Worm (Caenorhabditis elegans): ENCODE data around the gene oac-15.

oac-15 gene

DNA sequence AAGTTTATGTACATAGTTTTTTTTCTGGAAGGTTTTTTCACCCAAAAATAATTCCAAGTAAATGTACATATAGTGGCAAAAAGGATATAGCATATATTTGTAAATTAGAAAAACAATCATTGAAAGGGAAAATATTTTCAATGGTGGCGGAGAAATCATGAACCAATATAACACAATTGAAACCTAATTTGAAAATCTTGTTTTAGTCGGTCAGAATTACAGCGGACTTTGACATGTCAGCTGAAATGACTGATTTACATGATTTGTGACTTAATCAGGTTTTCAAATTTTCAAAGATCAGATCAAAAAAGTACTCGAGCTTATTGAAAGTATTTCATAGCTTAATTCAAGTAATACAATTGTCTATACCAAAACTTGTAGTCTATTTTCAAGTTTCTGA is 38.0 kb downstream of the oac-15 start, which contains the start of gene K05D4.9:
Gene K05D4.9, minus strand, starts transcription at position 101 of the 400 bp plus-strand sequence.
- no peak for TF ChIP-seq fkh-10 (GFP tag; optimal IDR thresholded peaks at IDR 0.05)
- no peak for TF ChIP-seq hlh-6 (tag; optimal IDR thresholded peaks at IDR 0.05)

DNA sequence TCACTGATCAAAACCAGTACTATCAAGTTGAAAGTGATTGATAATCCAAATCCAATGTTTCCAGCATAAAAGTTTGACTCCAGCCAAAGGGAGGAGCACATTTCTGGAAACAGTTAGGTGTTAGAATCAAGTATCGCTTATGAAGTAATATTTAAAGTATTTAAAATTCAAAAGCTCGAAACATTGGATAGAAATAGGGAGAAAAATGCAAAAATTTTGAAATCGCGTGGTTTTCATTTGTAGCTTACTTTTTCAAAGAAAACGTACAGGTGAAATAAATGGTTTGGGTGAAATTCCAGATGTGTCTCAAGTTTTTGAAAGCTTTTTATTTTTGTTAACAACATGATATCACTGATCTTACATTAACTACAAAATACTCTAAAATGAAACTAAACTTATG is 40.7 kb downstream of the oac-15 start, which contains the start of gene str-111:
Gene str-111, minus strand, starts transcription at position 101 of the 400 bp plus-strand sequence.
- no peak for TF ChIP-seq ceh-22 (tag; optimal IDR thresholded peaks at IDR 0.05)
- TF ChIP-seq mec-3 (tag; optimal IDR thresholded peaks at IDR 0.05; ENCODE audit: borderline replicate concordance): no peak
- TF ChIP-seq eyg-1 (tag; optimal IDR thresholded peaks at IDR 0.05): no peak
- no peak for TF ChIP-seq ceh-9 (tag; optimal IDR thresholded peaks at IDR 0.05)
- TF ChIP-seq ceh-30 (tag; optimal IDR thresholded peaks at IDR 0.05): no peak
- TF ChIP-seq ceh-45 (GFP tag; IDR thresholded peaks at IDR 0.05): no peak
- TF ChIP-seq ceh-18 (tag; optimal IDR thresholded peaks at IDR 0.05): no peak
- TF ChIP-seq ama-1 (optimal IDR thresholded peaks at IDR 0.05): no peak
- TF ChIP-seq pat-9 (tag; optimal IDR thresholded peaks at IDR 0.05): no peak
- no peak for TF ChIP-seq lim-6 (tag; optimal IDR thresholded peaks at IDR 0.05)

DNA sequence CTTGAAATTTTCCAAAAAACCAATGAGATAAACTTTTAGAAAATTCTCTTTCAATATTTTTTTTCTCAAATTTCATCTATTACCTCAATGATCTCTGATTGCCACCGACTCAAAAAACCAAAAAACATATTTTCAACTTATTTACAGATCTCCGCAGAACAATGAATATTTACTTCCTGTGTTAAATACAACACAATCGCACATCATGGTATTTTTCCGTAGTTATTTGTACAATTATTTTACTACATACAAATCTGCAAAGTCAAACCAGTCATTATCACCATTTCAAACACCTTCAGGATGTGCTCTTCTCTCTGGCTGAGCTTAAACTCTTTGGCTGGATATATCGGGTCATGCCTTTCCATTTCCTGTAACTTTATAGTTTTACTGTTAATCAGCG is 43.8 kb downstream of the oac-15 start, which contains the start of gene str-108:
Gene str-108, plus strand, starts transcription at position 301 of the 400 bp plus-strand sequence.
- TF ChIP-seq C38D4.7 (GFP tag; optimal IDR thresholded peaks at IDR 0.05): no peak
- TF ChIP-seq dve-1 (tag; optimal IDR thresholded peaks at IDR 0.05): no peak
- TF ChIP-seq unc-42 (tag; optimal IDR thresholded peaks at IDR 0.05): no peak
- TF ChIP-seq ref-2 (tag; optimal IDR thresholded peaks at IDR 0.05): no peak
- no peak for TF ChIP-seq nhr-11 (tag; optimal IDR thresholded peaks at IDR 0.05)
- TF ChIP-seq ceh-22 (tag; optimal IDR thresholded peaks at IDR 0.05): no peak
- no peak for TF ChIP-seq ceh-2 (tag; optimal IDR thresholded peaks at IDR 0.05)
- TF ChIP-seq eyg-1 (tag; optimal IDR thresholded peaks at IDR 0.05): no peak
- no peak for TF ChIP-seq ceh-31 (tag; optimal IDR thresholded peaks at IDR 0.05)
- TF ChIP-seq Y22D7AL.16 (tag; optimal IDR thresholded peaks at IDR 0.05): no peak
- TF ChIP-seq rnt-1 (tag; optimal IDR thresholded peaks at IDR 0.05): no peak
- no peak for TF ChIP-seq sdc-2 (tag; optimal IDR thresholded peaks at IDR 0.05)
- no peak for TF ChIP-seq hlh-8 (tag; optimal IDR thresholded peaks at IDR 0.05)
- TF ChIP-seq hlh-6 (tag; optimal IDR thresholded peaks at IDR 0.05): no peak
- no peak for TF ChIP-seq fkh-6 (tag; optimal IDR thresholded peaks at IDR 0.05)

DNA sequence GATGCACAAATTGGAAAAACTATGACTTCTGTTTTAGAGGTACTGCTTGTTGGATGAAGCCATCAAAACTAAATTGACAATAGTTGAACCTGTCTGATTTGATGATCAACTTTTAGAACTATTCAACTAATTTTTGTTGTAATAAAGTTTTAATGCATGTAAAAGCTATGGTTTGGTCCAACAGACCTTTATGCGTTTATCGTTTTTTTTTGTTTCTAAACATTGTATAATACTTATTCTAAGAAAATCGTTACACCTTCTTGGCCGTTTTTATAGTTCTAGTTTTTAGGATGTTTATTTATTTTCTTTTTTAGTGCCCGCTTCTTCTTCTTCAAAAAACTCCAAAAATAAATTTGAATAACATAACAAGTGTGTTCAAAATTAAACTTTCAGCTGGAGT is 46.0 kb downstream of the oac-15 start, which contains the start of gene F10A3.12:
Gene F10A3.12, plus strand, starts transcription at position 301 of the 400 bp plus-strand sequence.
- TF ChIP-seq nhr-232 (tag; optimal IDR thresholded peaks at IDR 0.05) (no peak), ceh-2 (tag; optimal IDR thresholded peaks at IDR 0.05) (no peak), pros-1 (tag; optimal IDR thresholded peaks at IDR 0.05) (no peak), fkh-10 (GFP tag; optimal IDR thresholded peaks at IDR 0.05) (no peak), F13H6.1 (tag; optimal IDR thresholded peaks at IDR 0.05) (no peak), fkh-6 (tag; optimal IDR thresholded peaks at IDR 0.05) (no peak)

DNA sequence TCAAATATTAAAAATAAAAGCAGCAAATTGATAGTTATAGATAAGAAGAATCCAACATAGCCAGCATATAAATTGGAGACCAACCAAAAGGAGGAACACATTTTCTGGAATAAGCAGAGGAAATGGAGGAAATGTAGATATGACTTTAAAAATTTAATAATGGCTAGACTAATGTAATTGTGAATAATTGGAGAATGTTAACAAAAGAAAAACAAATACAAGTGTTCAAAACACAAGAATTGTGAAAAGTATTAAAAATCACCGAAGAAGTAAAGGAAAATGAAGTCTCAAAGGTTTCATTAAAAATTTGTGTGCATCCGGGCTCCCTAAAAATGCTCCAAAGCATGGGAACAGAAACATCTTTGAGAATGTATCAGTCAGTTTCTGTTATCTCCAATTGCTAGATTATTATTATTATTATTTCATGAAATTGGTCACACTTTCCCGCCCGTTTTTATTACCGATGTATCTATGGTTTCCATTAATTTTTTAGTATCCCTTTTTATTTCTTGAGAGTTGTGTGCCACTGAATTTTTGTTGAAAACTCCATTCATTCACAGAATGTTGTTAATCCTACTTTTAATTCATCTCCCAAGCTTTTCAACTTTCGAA is 47.5 kb downstream of the oac-15 start, which contains the start of the genes str-109 and F10A3.11:
Gene str-109, minus strand, starts transcription at position 101 of the 612 bp plus-strand sequence.
Gene F10A3.11, plus strand, starts transcription at position 562 of the 612 bp plus-strand sequence.
- no peak for TF ChIP-seq ceh-24 (tag; optimal IDR thresholded peaks at IDR 0.05)
- no peak for TF ChIP-seq pha-2 (tag; optimal IDR thresholded peaks at IDR 0.05)
- TF ChIP-seq K09A11.1 (tag; optimal IDR thresholded peaks at IDR 0.05; ENCODE audit: insufficient read depth): no peak
- no peak for TF ChIP-seq ttx-3 (tag; optimal IDR thresholded peaks at IDR 0.05)
- no peak for TF ChIP-seq unc-86 (tag; optimal IDR thresholded peaks at IDR 0.05)
- no peak for TF ChIP-seq Y22D7AL.16 (tag; optimal IDR thresholded peaks at IDR 0.05)
- no peak for TF ChIP-seq sox-4 (tag; optimal IDR thresholded peaks at IDR 0.05)
- TF ChIP-seq ama-1 (optimal IDR thresholded peaks at IDR 0.05): no peak
- TF ChIP-seq C08G9.2 (tag; optimal IDR thresholded peaks at IDR 0.05): no peak
- no peak for TF ChIP-seq nhr-232 (tag; optimal IDR thresholded peaks at IDR 0.05)

All from whole organism, late embryonic.